Worm (Caenorhabditis elegans): ENCODE measurements around the gene Y6G8.14.
"Not testable (repeated sequence)": the region's sequence is repeated elsewhere in the genome, so short reads cannot be mapped to it uniquely, and the experiment has no call there.

Gene Y6G8.14

DNA sequence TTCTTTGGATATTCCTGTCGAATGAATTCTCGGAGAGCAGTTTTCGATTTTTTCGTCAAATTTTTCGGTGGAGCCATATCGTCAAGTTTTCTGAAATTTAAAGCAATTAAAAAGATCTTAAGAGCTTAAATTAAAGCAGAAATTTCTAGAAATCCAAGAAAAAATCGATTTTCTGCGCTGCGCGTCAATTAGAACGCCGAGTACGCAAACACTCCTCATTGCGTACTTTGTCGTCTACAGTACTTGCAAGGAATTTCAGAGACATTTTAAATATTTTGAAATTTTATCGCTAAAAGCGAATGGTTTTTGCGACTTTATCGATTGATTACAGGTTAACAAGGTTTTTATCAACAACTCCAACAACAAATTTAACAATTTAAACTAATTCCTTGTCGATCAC, 41.1 kb upstream of the Y6G8.14 start:
- TF ChIP-seq eor-1 (tag; optimal IDR thresholded peaks at IDR 0.05) (no peak), fos-1 (tag; optimal IDR thresholded peaks at IDR 0.05) (no peak), hmg-11 (tag; optimal IDR thresholded peaks at IDR 0.05) (no peak), nhr-28 (tag; optimal IDR thresholded peaks at IDR 0.05) (no peak), egl-27 (tag; optimal IDR thresholded peaks at IDR 0.05) (no peak), ceh-28 (tag; optimal IDR thresholded peaks at IDR 0.05) (no peak)

DNA sequence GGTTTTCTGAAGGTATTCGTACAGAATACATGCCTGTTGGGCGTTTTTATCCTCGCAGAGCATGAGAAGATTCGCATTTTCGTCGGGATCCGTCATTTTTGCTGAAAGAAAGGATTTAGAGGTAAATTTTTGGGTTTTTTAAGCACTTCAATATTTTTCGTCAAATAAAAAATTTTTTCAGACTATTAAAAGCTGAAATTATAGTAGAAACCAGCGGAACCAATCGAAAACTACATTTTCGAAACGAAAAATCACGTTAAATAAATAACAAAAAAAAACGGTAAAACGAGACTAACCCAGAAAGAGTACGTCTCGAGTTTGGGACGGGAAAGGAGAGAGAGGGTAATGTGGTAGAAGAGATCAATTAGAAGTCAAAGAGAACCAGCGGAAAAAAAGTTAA, 36.3 kb upstream of the Y6G8.14 start, which contains the start of gene fbxa-192:
TSS of gene fbxa-192 (minus strand) at position 101 of the 400 bp plus-strand sequence.
- TF ChIP-seq hmg-11 (tag; optimal IDR thresholded peaks at IDR 0.05): no peak

DNA sequence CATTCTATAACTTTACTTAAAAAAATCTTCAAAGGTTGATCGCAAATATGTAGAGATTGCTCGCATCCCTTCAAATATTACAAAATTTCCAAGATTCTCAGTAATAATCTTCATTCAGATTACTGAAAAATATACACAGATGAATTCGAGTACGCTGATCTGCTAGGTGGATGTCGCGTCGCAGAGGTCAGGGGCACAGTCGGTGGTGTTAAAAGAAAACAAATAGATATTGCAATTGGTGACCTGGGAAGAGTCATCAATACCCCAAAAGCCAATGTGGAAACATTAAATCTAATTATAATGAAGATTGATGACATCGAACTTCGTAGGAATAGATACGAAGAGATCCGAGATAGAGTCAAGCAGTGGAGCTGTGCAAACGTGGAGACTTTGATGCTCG, 14.4 kb upstream of the Y6G8.14 start, which contains the start of gene F57G4.10:
TSS of gene F57G4.10 (plus strand) at position 301 of the 400 bp plus-strand sequence.
- TF ChIP-seq nhr-67 (tag; optimal IDR thresholded peaks at IDR 0.05): no peak

DNA sequence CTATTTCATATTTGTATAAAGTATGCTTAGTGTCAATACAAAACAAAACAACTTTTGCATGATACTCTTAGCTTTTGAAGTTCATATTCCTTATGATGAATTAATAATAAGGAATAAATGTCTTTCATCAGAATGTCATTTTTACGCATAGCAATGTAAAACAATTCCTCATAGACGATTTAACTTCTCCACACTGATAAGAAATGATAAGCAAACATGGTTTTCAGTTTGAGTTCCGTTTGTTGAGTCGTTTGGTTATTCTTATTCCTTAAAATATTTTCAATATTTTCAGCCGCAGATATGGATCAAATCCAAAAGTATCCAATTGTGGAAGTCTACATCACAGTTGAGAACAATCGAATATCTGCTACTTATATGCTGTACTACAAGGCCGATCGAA, 10.8 kb upstream of the Y6G8.14 start, which contains the start of gene F57G4.11:
TSS of gene F57G4.11 (plus strand) at position 301 of the 400 bp plus-strand sequence.
- TF ChIP-seq mml-1 (tag; optimal IDR thresholded peaks at IDR 0.05): no peak
- no peak for TF ChIP-seq nhr-11 (tag; optimal IDR thresholded peaks at IDR 0.05)
- TF ChIP-seq elt-1 (tag; optimal IDR thresholded peaks at IDR 0.05): no peak
- TF ChIP-seq nhr-25 (tag; optimal IDR thresholded peaks at IDR 0.05): no peak
- TF ChIP-seq jun-1 (tag; optimal IDR thresholded peaks at IDR 0.05): no peak
- no peak for TF ChIP-seq fkh-10 (GFP tag; optimal IDR thresholded peaks at IDR 0.05)

DNA sequence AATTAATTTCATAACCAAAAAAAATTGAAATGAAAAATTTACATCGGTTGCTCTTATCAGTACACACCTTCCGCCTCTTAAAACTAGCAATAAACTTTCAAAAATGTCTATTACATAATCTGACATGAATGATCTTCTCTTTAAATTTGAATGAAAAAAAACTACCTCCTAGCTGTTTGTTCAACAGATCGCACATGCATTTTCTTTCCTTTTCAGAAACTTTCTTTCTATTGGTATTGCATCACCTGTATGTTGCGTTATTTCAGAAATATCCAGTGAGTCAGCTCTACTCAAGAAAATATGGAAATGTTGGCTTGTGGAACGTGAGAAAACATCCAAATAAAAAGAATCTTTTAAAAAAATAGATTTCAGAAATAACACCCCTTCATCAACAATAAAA, 9.1 kb upstream of the Y6G8.14 start, which contains the start of gene F57G4.1:
TSS of gene F57G4.1 (plus strand) at position 301 of the 400 bp plus-strand sequence.
- TF ChIP-seq ceh-28 (tag; optimal IDR thresholded peaks at IDR 0.05) (no peak), mdl-1 (tag; optimal IDR thresholded peaks at IDR 0.05) (no peak), pha-4 (tag; optimal IDR thresholded peaks at IDR 0.05) (no peak)

DNA sequence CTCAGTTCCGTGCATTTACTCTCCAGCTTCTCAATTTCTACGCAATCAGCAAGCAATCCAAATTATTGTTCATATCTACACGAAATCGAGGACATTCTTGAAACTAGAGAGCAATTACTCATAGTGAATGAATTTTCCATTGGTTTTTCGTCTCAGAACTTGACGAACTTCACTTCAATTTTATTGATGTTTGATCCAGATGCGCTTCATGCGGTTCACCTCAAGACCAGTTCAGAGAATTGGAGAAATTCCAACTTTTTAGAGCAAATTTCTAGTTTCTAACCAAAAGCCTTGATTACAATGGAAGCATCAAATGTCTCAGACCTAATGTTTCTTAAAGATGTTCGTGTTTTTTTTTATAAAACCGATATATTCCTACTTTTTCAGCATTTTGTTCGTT, 6.1 kb upstream of the Y6G8.14 start, which contains the start of gene Y6G8.8:
TSS of gene Y6G8.8 (plus strand) at position 301 of the 400 bp plus-strand sequence.
- TF ChIP-seq nhr-77 (tag; optimal IDR thresholded peaks at IDR 0.05) (no peak), nhr-12 (tag; optimal IDR thresholded peaks at IDR 0.05) (no peak), snpc-4 (tag; optimal IDR thresholded peaks at IDR 0.05) (no peak), jun-1 (tag; optimal IDR thresholded peaks at IDR 0.05) (no peak), fkh-10 (GFP tag; optimal IDR thresholded peaks at IDR 0.05) (no peak), ceh-9 (tag; optimal IDR thresholded peaks at IDR 0.05) (no peak), hmg-11 (tag; optimal IDR thresholded peaks at IDR 0.05) (no peak), egl-5 (tag; optimal IDR thresholded peaks at IDR 0.05) (no peak), zag-1 (tag; optimal IDR thresholded peaks at IDR 0.05) (no peak), ztf-4 (tag; optimal IDR thresholded peaks at IDR 0.05) (no peak), elt-1 (tag; optimal IDR thresholded peaks at IDR 0.05) (no peak), elt-3 (tag; optimal IDR thresholded peaks at IDR 0.05) (no peak), elt-2 (tag; optimal IDR thresholded peaks at IDR 0.05) (no peak)

DNA sequence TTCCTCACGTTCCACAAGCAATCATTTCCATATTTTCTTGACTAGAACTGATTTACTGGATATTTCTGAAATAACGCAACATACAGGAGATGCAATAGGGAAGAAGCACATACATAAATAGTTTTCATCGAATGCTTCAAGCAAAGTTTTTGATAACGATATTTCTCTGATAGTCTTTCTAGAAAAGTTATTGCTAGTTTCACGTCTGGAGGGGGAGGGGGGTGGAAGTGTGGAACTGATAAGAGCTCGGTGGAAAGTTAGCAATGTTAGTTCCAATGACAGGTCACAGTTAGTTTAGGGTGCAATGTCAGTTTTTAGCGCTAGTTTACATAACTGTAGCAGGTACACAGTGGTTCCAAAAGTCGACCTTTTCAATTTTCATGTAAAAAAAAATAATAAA, 2.7 kb upstream of the Y6G8.14 start, which contains the start of gene Y6G8.6:
TSS of gene Y6G8.6 (minus strand) at position 98 of the 400 bp plus-strand sequence.
- TF ChIP-seq fos-1 (tag; optimal IDR thresholded peaks at IDR 0.05): no peak
- TF ChIP-seq elt-2 (tag; optimal IDR thresholded peaks at IDR 0.05): peak; percentile 83
- TF ChIP-seq R02D3.7 (tag; optimal IDR thresholded peaks at IDR 0.05): no peak
- TF ChIP-seq jun-1 (tag; optimal IDR thresholded peaks at IDR 0.05): no peak
- no peak for TF ChIP-seq aly-2 (tag; optimal IDR thresholded peaks at IDR 0.05)

DNA sequence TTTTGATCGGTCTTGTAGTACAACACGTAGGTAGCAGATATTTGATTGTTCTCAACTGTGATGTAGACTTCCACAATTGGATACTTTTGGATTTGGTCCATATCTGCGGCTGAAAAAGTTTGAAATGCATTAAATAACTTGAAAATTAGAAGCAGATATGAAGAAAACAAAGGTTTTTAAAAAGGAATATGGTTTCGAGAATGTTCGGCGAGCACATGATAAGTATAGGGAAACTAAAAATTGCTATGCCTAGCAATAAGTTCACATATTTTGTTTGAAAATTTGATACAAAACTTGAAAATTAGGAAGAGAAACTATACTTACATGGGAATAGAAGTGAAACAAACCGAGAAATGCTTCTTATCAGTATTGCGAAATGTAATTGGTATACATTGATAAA, 1.5 kb upstream of the Y6G8.14 start, which contains the start of gene Y6G8.5:
TSS of gene Y6G8.5 (minus strand) at position 101 of the 400 bp plus-strand sequence.
- TF ChIP-seq fos-1 (tag; optimal IDR thresholded peaks at IDR 0.05) (no peak), elt-3 (tag; optimal IDR thresholded peaks at IDR 0.05) (no peak)

DNA sequence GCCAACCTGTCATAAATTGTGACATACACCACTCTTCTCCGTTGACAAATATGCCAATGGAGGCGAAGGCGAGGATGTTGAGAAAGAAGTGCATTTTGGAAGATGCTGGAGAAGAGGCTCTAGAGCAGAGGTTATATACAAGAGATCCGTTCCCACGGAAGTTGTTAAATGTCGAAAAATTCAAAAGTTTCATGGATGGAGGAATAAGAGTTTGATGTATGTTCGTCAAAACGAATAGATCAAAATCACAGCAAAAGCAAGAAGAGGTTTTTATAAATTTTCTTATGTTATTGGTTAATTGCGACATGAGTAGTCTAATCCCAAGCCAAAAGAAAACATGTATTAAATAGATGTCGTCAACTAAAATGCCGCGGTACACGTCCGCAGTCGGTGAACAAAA, 3.6 kb downstream of the Y6G8.14 start, which contains the start of gene Y6G8.15:
TSS of gene Y6G8.15 (minus strand) at position 101 of the 400 bp plus-strand sequence.
- TF ChIP-seq pqm-1, nhr-28, lsy-12 (tag; optimal IDR thresholded peaks at IDR 0.05): not testable (repeated sequence)

Measured in whole organism, L3 larva.